Worm (Caenorhabditis elegans) whole organism, late embryonic: ENCODE results near the gene sptl-2.

Experiments used
- C08G9.2 ChIP-seq: sonication (generic microtip); optimal IDR thresholded peaks from 2 replicates; lab custom pipeline; 2016; ENCODE audit warnings: mild to moderate bottlenecking, missing genetic modification characterization, moderate library complexity, missing compliant biosample characterization
- ceh-19 ChIP-seq: fragments of 200-800 bp; sonication (Bioruptor generic); optimal IDR thresholded peaks from 2 replicates; lab custom pipeline; 2018; ENCODE audit warnings: mild to moderate bottlenecking, missing genetic modification characterization, missing compliant biosample characterization
- dve-1 ChIP-seq: sonication (generic microtip); optimal IDR thresholded peaks from 2 replicates; lab custom pipeline; 2017; ENCODE audit warnings: antibody characterized with exemption, mild to moderate bottlenecking, missing genetic modification characterization, missing compliant biosample characterization
- pha-4 ChIP-seq: fragments of 150-350 bp; optimal IDR thresholded peaks from 2 replicates; lab custom pipeline; 2018; ENCODE audit warnings: missing biosample characterization, missing genetic modification reagents, missing genetic modification characterization
- tbx-7 ChIP-seq: sonication (generic microtip); optimal IDR thresholded peaks from 2 replicates; lab custom pipeline; 2016; ENCODE audit warnings: missing genotype, missing genetic modification characterization, missing compliant biosample characterization
- unc-55 ChIP-seq: sonication (generic microtip); optimal IDR thresholded peaks from 2 replicates; lab custom pipeline; 2017; ENCODE audit warnings: missing biosample characterization, missing genetic modification reagents, missing genetic modification characterization

DNA sequence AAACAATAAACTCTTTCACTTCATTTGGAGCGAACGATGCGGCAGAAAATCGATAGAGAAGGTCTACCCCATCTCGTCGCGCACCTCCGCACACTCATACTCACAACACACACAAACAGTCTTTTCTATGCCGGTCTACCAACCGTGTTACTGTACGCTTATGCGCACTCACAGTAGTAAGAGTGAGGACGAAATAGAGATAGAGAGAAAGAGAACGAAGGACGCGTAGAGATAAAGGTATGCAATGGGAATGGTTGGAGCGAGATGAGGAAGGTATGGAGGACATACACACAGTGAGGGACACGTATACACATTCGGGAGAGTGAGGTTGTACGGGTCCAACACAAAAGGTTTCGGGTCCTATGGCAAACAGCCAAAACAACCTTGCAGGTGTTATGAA is 38.2 kb upstream of the sptl-2 start:
- TF ChIP-seq ceh-19 (GFP tag; lab: Kevin White, UChicago): no peak
- TF ChIP-seq unc-55: no peak
- no peak for TF ChIP-seq dve-1 (tag; lab: Kevin White, UChicago)
- no peak for TF ChIP-seq pha-4 (tag; lab: Kevin White, UChicago)
- no peak for TF ChIP-seq C08G9.2 (tag; lab: Kevin White, UChicago)
- no peak for TF ChIP-seq tbx-7 (tag; lab: Kevin White, UChicago)
